Fruit fly (Drosophila melanogaster) whole organism, embryonic: Measurements from ENCODE around the gene CG17327.
A peak's percentile ranks its signal among the peaks of the same experiment; 100 is the strongest.

ENCODE experiments used
- ATbp ChIP-seq: fragments of 200-800 bp; sonication (Bioruptor generic); optimal IDR thresholded peaks from 2 replicates; lab custom pipeline; 2017; ENCODE audit warnings: missing biosample characterization, mild to moderate bottlenecking, missing genetic modification characterization, missing genetic modification reagents
- Aef1 ChIP-seq: fragments of 200-800 bp; sonication (Bioruptor generic); IDR thresholded peaks from 3 replicates; pipeline ENCODE4 v1.3.6; 2022; ENCODE audit warnings: missing biosample characterization, missing genetic modification characterization
- CG10147 ChIP-seq: fragments of 200-800 bp; sonication (Bioruptor generic); optimal IDR thresholded peaks from 2 replicates; lab custom pipeline; 2019; ENCODE audit warnings: missing biosample characterization, mild to moderate bottlenecking, missing genetic modification characterization, moderate library complexity
- CG12236 ChIP-seq: fragments of 200-800 bp; sonication (Bioruptor generic); optimal IDR thresholded peaks from 2 replicates; lab custom pipeline; 2016; ENCODE audit warnings: missing biosample characterization, missing genetic modification characterization
- CG1647 ChIP-seq: fragments of 200-800 bp; sonication (Bioruptor generic); optimal IDR thresholded peaks from 3 replicates; lab custom pipeline; 2016; ENCODE audit warnings: missing biosample characterization, missing genetic modification characterization
- CG16779 ChIP-seq: fragments of 200-800 bp; sonication (Bioruptor generic); IDR thresholded peaks from 2 replicates; pipeline ENCODE4 v1.3.6; 2022; ENCODE audit warnings: missing biosample characterization, missing genetic modification characterization
- CG2678 ChIP-seq: fragments of 200-800 bp; sonication (Bioruptor generic); optimal IDR thresholded peaks from 3 replicates; lab custom pipeline; 2019; ENCODE audit warnings: missing biosample characterization, mild to moderate bottlenecking, missing genetic modification characterization, moderate library complexity
- CG32772 ChIP-seq: fragments of 200-800 bp; sonication (Bioruptor generic); IDR thresholded peaks from 2 replicates; pipeline ENCODE4 v1.3.6; 2022; ENCODE audit warnings: missing biosample characterization, missing genetic modification characterization
- CG33557 ChIP-seq: fragments of 200-800 bp; sonication (Bioruptor generic); optimal IDR thresholded peaks from 2 replicates; lab custom pipeline; 2019; ENCODE audit warnings: missing biosample characterization, mild to moderate bottlenecking, missing genetic modification characterization, moderate library complexity
- CG43689 ChIP-seq: fragments of 200-800 bp; sonication (Bioruptor generic); IDR thresholded peaks from 2 replicates; pipeline ENCODE4 v1.3.6; 2022; ENCODE audit warnings: missing biosample characterization, missing genetic modification characterization
- CG6272 ChIP-seq: fragments of 200-800 bp; sonication (Bioruptor generic); IDR thresholded peaks from 2 replicates; pipeline ENCODE4 v1.3.6; 2022; ENCODE audit warnings: missing biosample characterization, missing genetic modification characterization
- CG8359 ChIP-seq: fragments of 200-800 bp; sonication (Bioruptor generic); optimal IDR thresholded peaks from 2 replicates; lab custom pipeline; 2017; ENCODE audit warnings: missing biosample characterization, mild to moderate bottlenecking, missing genetic modification characterization, borderline replicate concordance
- CG9609 ChIP-seq: fragments of 200-800 bp; sonication (Bioruptor generic); optimal IDR thresholded peaks from 3 replicates; lab custom pipeline; 2016; ENCODE audit warnings: missing biosample characterization, missing genetic modification characterization
- Dbx ChIP-seq: fragments of 200-800 bp; sonication (Bioruptor generic); IDR thresholded peaks from 3 replicates; pipeline ENCODE4 v1.3.6; 2022; ENCODE audit warnings: missing biosample characterization, missing genetic modification characterization
- Deaf1 ChIP-seq: fragments of 200-800 bp; optimal IDR thresholded peaks from 3 replicates; lab custom pipeline; 2019; ENCODE audit warnings: missing biosample characterization, mild to moderate bottlenecking, missing genetic modification characterization, moderate library complexity
- Doc2 ChIP-seq: fragments of 200-800 bp; sonication (Bioruptor generic); IDR thresholded peaks from 2 replicates; pipeline ENCODE4 v1.3.6; 2022; ENCODE audit warnings: missing biosample characterization, missing genetic modification characterization
- Doc3 ChIP-seq: fragments of 200-800 bp; sonication (Bioruptor generic); IDR thresholded peaks from 3 replicates; pipeline ENCODE4 v1.3.6; 2022; ENCODE audit warnings: missing biosample characterization, missing genetic modification characterization; ENCODE audit not compliant: partially characterized antibody
- Ets65A ChIP-seq: fragments of 200-800 bp; sonication (Bioruptor generic); peaks from one replicate; lab custom pipeline; 2016; ENCODE audit warnings: missing biosample characterization, missing genetic modification characterization
- Gsc ChIP-seq: fragments of 200-800 bp; sonication (Bioruptor generic); IDR thresholded peaks from 2 replicates; pipeline ENCODE4 v1.3.6; 2022; ENCODE audit warnings: missing biosample characterization, missing genetic modification characterization
- HLH3B ChIP-seq: fragments of 200-800 bp; sonication (Bioruptor generic); IDR thresholded peaks from 2 replicates; pipeline ENCODE4 v1.3.6; 2022; ENCODE audit warnings: missing biosample characterization, missing genetic modification characterization
- Hey ChIP-seq: fragments of 200-800 bp; sonication (Bioruptor generic); optimal IDR thresholded peaks from 3 replicates; lab custom pipeline; 2018; ENCODE audit warnings: missing biosample characterization, mild to moderate bottlenecking, missing genetic modification characterization
- Hr39 ChIP-seq: fragments of >200 bp; optimal IDR thresholded peaks from 2 replicates; lab custom pipeline; 2017
- Kr ChIP-seq: fragments of 200-800 bp; sonication (Bioruptor generic); optimal IDR thresholded peaks from 2 replicates; lab custom pipeline; 2017; ENCODE audit warnings: missing biosample characterization, mild to moderate bottlenecking, missing genetic modification characterization
- Med ChIP-seq: fragments of 200-800 bp; sonication (Bioruptor generic); peaks from one replicate; lab custom pipeline; 2016; ENCODE audit warnings: missing biosample characterization, missing genetic modification characterization, mild to moderate bottlenecking, inconsistent platforms, moderate library complexity
- Opbp ChIP-seq: fragments of 200-800 bp; sonication (Bioruptor generic); IDR thresholded peaks from 3 replicates; pipeline ENCODE4 v1.3.6; 2022; ENCODE audit warnings: missing biosample characterization, missing genetic modification characterization; ENCODE audit not compliant: partially characterized antibody
- Trl ChIP-seq, 3 experiments: fragments of >200 bp in 2 of 3; fragments of 200-800 bp in 1 of 3; sonication (Bioruptor generic) in 1 of 3; optimal IDR thresholded peaks; 2 replicates in 1 of 3; 3 replicates in 2 of 3; lab custom pipeline; 2016 to 2017; ENCODE audit warnings: missing biosample characterization in 1 of 3, missing genetic modification characterization in 1 of 3
- Usf ChIP-seq: fragments of 200-800 bp; sonication (Bioruptor generic); optimal IDR thresholded peaks from 2 replicates; lab custom pipeline; 2017; ENCODE audit warnings: missing genotype, missing biosample characterization, missing genetic modification characterization
- dmrt11E ChIP-seq: fragments of 200-800 bp; sonication (Bioruptor generic); optimal IDR thresholded peaks from 3 replicates; lab custom pipeline; 2018; ENCODE audit warnings: missing biosample characterization, mild to moderate bottlenecking, missing genetic modification characterization, moderate library complexity
- dmrt99B ChIP-seq: fragments of 200-800 bp; sonication (Bioruptor generic); optimal IDR thresholded peaks from 2 replicates; lab custom pipeline; 2018; ENCODE audit warnings: missing biosample characterization, mild to moderate bottlenecking, missing genetic modification characterization, moderate library complexity
- dpn ChIP-seq, 2 experiments: fragments of 200-800 bp; sonication (Bioruptor generic); optimal IDR thresholded peaks; 3 replicates each; lab custom pipeline; 2016; ENCODE audit warnings: missing biosample characterization in 2 of 2, missing genetic modification characterization in 2 of 2
- ems ChIP-seq: fragments of 200-800 bp; sonication (Bioruptor generic); optimal IDR thresholded peaks from 3 replicates; lab custom pipeline; 2016; ENCODE audit warnings: missing biosample characterization, missing genetic modification characterization
- esg ChIP-seq: fragments of 200-800 bp; sonication (Bioruptor generic); conservative IDR thresholded peaks from 2 replicates; pipeline ENCODE4 v1.3.6; 2022; ENCODE audit warnings: missing biosample characterization, missing genetic modification characterization
- exex ChIP-seq: fragments of 200-800 bp; sonication (Bioruptor generic); optimal IDR thresholded peaks from 4 replicates; lab custom pipeline; 2018; ENCODE audit warnings: missing biosample characterization, mild to moderate bottlenecking, missing genetic modification characterization, moderate library complexity
- eyg ChIP-seq: fragments of 200-800 bp; sonication (Bioruptor generic); optimal IDR thresholded peaks from 3 replicates; lab custom pipeline; 2016; ENCODE audit warnings: missing biosample characterization, missing genetic modification characterization
- fru ChIP-seq: fragments of >200 bp; optimal IDR thresholded peaks from 2 replicates; lab custom pipeline; 2017
- gcm2 ChIP-seq: fragments of 200-800 bp; sonication (Bioruptor generic); optimal IDR thresholded peaks from 2 replicates; lab custom pipeline; 2016; ENCODE audit warnings: missing biosample characterization, missing genetic modification characterization
- gfzf ChIP-seq: fragments of 200-800 bp; sonication (Bioruptor generic); optimal IDR thresholded peaks from 2 replicates; lab custom pipeline; 2016; ENCODE audit warnings: missing biosample characterization, mild to moderate bottlenecking, missing genetic modification characterization, moderate library complexity
- gsb-n ChIP-seq: fragments of 200-800 bp; sonication (Bioruptor generic); optimal IDR thresholded peaks from 3 replicates; lab custom pipeline; 2018; ENCODE audit warnings: missing biosample characterization, mild to moderate bottlenecking, missing genetic modification characterization
- gt ChIP-seq: fragments of 200-800 bp; sonication (Bioruptor generic); IDR thresholded peaks from 2 replicates; pipeline ENCODE4 v1.3.6; 2022; ENCODE audit warnings: missing biosample characterization, missing genetic modification characterization
- hb ChIP-seq: fragments of 200-800 bp; sonication (Bioruptor generic); IDR thresholded peaks from 3 replicates; pipeline ENCODE4 v1.3.6; 2022; ENCODE audit warnings: missing biosample characterization, missing genetic modification characterization; ENCODE audit not compliant: partially characterized antibody
- insv ChIP-seq, 2 experiments: fragments of 200-800 bp; sonication (Bioruptor generic); optimal IDR thresholded peaks; 3 replicates each; lab custom pipeline; 2016 to 2018; ENCODE audit warnings: missing biosample characterization in 2 of 2, missing genetic modification characterization in 2 of 2
- pzg ChIP-seq: fragments of 200-800 bp; sonication (Bioruptor generic); optimal IDR thresholded peaks from 3 replicates; lab custom pipeline; 2018; ENCODE audit warnings: missing biosample characterization, mild to moderate bottlenecking, missing genetic modification characterization, moderate library complexity
- ro ChIP-seq: fragments of 200-800 bp; sonication (Bioruptor generic); IDR thresholded peaks from 2 replicates; pipeline ENCODE4 v1.3.6; 2022; ENCODE audit warnings: missing biosample characterization, missing genetic modification characterization
- salm ChIP-seq: fragments of 200-800 bp; sonication (Bioruptor generic); optimal IDR thresholded peaks from 2 replicates; lab custom pipeline; 2018; ENCODE audit warnings: missing biosample characterization, mild to moderate bottlenecking, missing genetic modification characterization
- slou ChIP-seq: fragments of 200-800 bp; sonication (Bioruptor generic); optimal IDR thresholded peaks from 3 replicates; lab custom pipeline; 2016; ENCODE audit warnings: missing biosample characterization, missing genetic modification characterization
- tap ChIP-seq: fragments of 200-800 bp; optimal IDR thresholded peaks from 3 replicates; lab custom pipeline; 2019; ENCODE audit warnings: missing biosample characterization, mild to moderate bottlenecking, missing genetic modification characterization, moderate library complexity
- tgo ChIP-seq: fragments of 200-800 bp; sonication (Bioruptor generic); IDR thresholded peaks from 3 replicates; pipeline ENCODE4 v1.3.6; 2022; ENCODE audit warnings: missing biosample characterization, missing genetic modification characterization

Gene CG17327

DNA sequence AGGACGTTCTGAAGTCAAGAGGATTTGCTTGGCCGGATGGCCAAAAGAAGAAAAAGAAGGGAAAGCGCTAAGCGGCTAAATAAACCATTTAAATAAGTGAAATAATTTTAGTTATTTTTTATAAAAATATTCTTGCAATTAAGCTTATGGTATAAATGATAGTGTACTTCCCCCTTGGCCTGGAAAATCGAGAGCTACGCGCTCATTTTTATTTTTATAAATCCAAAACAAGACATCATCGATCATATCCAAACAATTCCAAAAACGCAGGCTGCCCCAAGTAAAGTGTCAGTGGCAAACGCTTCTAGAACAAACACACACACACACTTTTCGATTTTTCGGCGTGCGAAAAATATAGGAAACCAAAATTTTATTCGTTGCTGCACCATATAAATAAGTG, 46.9 kb upstream of the CG17327 start, which contains the start of gene Hsc70-2:
TSS of gene Hsc70-2 (plus strand) at position 301 of the 400 bp plus-strand sequence.
- TF ChIP-seq dpn (GFP tag; optimal IDR thresholded peaks at IDR 0.05; lab: Kevin White, UChicago) (no peak), CG33557 (GFP tag; lab: Kevin White, UChicago) (no peak), insv (GFP tag; optimal IDR thresholded peaks at IDR 0.05; lab: Kevin White, UChicago) (no peak), CG10147 (GFP tag; lab: Kevin White, UChicago) (no peak), Opbp (GFP tag; lab: Robert Waterston, UW) (no peak), gt (no peak)
- TF ChIP-seq, all 482 proteins: peak for 0

dm6 chr3R:13043857-13044256, 46.3 kb upstream of the CG17327 start, which contains the start of gene CG45122:
Gene CG45122, plus strand, starts transcription at chr3R:13044157.
- TF ChIP-seq CG16779 (GFP tag; lab: Robert Waterston, UW): no peak
- TF ChIP-seq HLH3B (GFP tag; lab: Robert Waterston, UW): no peak
- no peak for TF ChIP-seq CG9609 (GFP tag; lab: Kevin White, UChicago)
- no peak for TF ChIP-seq CG43689 (GFP tag; lab: Robert Waterston, UW)
- TF ChIP-seq ATbp (GFP tag; lab: Kevin White, UChicago): no peak
- TF ChIP-seq Deaf1: no peak
- no peak for TF ChIP-seq CG8359 (GFP tag; lab: Kevin White, UChicago)
- TF ChIP-seq eyg (GFP tag; lab: Kevin White, UChicago): no peak
- TF ChIP-seq CG12236 (GFP tag; lab: Kevin White, UChicago): no peak
- no peak for TF ChIP-seq CG2678 (tag; lab: Kevin White, UChicago)
- TF ChIP-seq tap: no peak

dm6 chr3R:13042258-13043032, 44.9 kb upstream of the CG17327 start, which contains the start of gene snk:
Gene snk, minus strand, starts transcription at chr3R:13042770.
- TF ChIP-seq dmrt11E (tag; lab: Kevin White, UChicago) (no peak), CG6272 (GFP tag; lab: Robert Waterston, UW) (no peak), Ets65A (GFP tag; lab: Kevin White, UChicago) (peak; percentile 54), gsb-n (tag; lab: Kevin White, UChicago) (no peak), dmrt99B (tag; lab: Kevin White, UChicago) (no peak), tgo (GFP tag; lab: Robert Waterston, UW) (no peak), gfzf (no peak), ro (no peak), Hr39 (lab: Kevin White, UChicago) (peak; percentile 36), Usf (GFP tag; lab: Kevin White, UChicago) (no peak), gcm2 (GFP tag; lab: Kevin White, UChicago) (no peak), Gsc (GFP tag; lab: Robert Waterston, UW) (no peak), Dbx (no peak), Med (GFP tag; lab: Kevin White, UChicago) (peak; percentile 66), Doc3 (no peak), esg (GFP tag; lab: Robert Waterston, UW) (no peak), gt (no peak), Aef1 (GFP tag; lab: Robert Waterston, UW) (no peak), Kr (GFP tag; lab: Kevin White, UChicago) (no peak), salm (tag; lab: Kevin White, UChicago) (no peak), Hey (no peak), CG1647 (GFP tag; lab: Kevin White, UChicago) (no peak), Doc2 (GFP tag; lab: Robert Waterston, UW) (no peak), pzg (no peak), exex (tag; lab: Kevin White, UChicago) (peak; percentile 34), Trl (optimal IDR thresholded peaks at IDR 0.05; lab: Kevin White, UChicago) (peak in 1 of 2 experiments; percentile 38), Trl (GFP tag; optimal IDR thresholded peaks at IDR 0.05; lab: Kevin White, UChicago) (no peak), CG32772 (GFP tag; lab: Robert Waterston, UW) (no peak), hb (GFP tag; lab: Robert Waterston, UW) (0 out of 3 replicates have a peak, but pooled peaks have one; percentile 8), ems (GFP tag; lab: Kevin White, UChicago) (no peak), fru (lab: Kevin White, UChicago) (no peak), slou (GFP tag; lab: Kevin White, UChicago) (no peak)
